Comparison of ENCODE assay signal across 3 fruit fly cellular contexts in genomic region chr3L:13866780-13867179, dm6.
TF ChIP-seq lines count a peak whose summit lies in the region.

Gene CG8745 (minus strand): TSS chr3L:13866905.

- peak; percentile 38 for TF ChIP-seq CTCF in whole organism, embryonic (GFP tag; optimal IDR thresholded peaks at IDR 0.05; lab: Kevin White, UChicago)

TF ChIP-seq in whole organism, embryonic, 481 proteins besides CTCF, POLR2A, EP300 and RAD21 (continues in another document):
- peak; percentile 8 for TF ChIP-seq CG1603 (tag; optimal IDR thresholded peaks at IDR 0.05; lab: Kevin White, UChicago)
- TF ChIP-seq pzg (GFP tag; optimal IDR thresholded peaks at IDR 0.05; lab: Kevin White, UChicago) = peak; percentile 46
- TF ChIP-seq CG4360 (GFP tag; IDR thresholded peaks at IDR 0.05; lab: Robert Waterston, UW) = no peak
- no peak for TF ChIP-seq CG1602 (GFP tag; optimal IDR thresholded peaks at IDR 0.05; lab: Kevin White, UChicago)
- TF ChIP-seq BEAF-32 (GFP tag; optimal IDR thresholded peaks at IDR 0.05; lab: Kevin White, UChicago) = peak; percentile 69
- TF ChIP-seq CG11504 (tag; optimal IDR thresholded peaks at IDR 0.05; lab: Kevin White, UChicago) = peak; percentile 98
- TF ChIP-seq amos (GFP tag; IDR thresholded peaks at IDR 0.05; lab: Robert Waterston, UW; ENCODE audit: partially characterized antibody) = peak; percentile 77
- TF ChIP-seq zen2 (GFP tag; IDR thresholded peaks at IDR 0.05; lab: Robert Waterston, UW; ENCODE audit: partially characterized antibody) = peak; percentile 57; the same call in 1 of the 3 replicates
- peak; percentile 74 for TF ChIP-seq knrl (GFP tag; IDR thresholded peaks at IDR 0.05; lab: Robert Waterston, UW; ENCODE audit: partially characterized antibody)
- TF ChIP-seq stwl (tag; optimal IDR thresholded peaks at IDR 0.05; lab: Kevin White, UChicago) = peak; percentile 84
- no peak for TF ChIP-seq Blimp-1 (GFP tag; optimal IDR thresholded peaks at IDR 0.05; lab: Kevin White, UChicago)
- no peak for TF ChIP-seq CG2120 (GFP tag; optimal IDR thresholded peaks at IDR 0.05; lab: Kevin White, UChicago)
- TF ChIP-seq Myb (GFP tag; optimal IDR thresholded peaks at IDR 0.05; lab: Kevin White, UChicago) = peak; percentile 20
- peak; percentile 38 for TF ChIP-seq trem (tag; optimal IDR thresholded peaks at IDR 0.05; lab: Kevin White, UChicago)
- TF ChIP-seq CG7928 (GFP tag; optimal IDR thresholded peaks at IDR 0.05; lab: Kevin White, UChicago) = no peak
- peak; percentile 65; the same call in 1 of the 3 replicates for TF ChIP-seq mld (GFP tag; IDR thresholded peaks at IDR 0.05; lab: Robert Waterston, UW; ENCODE audit: partially characterized antibody)
- TF ChIP-seq CG34224 (GFP tag; IDR thresholded peaks at IDR 0.05; lab: Robert Waterston, UW; ENCODE audit: partially characterized antibody) = peak; percentile 67; the same call in 2 of the 3 replicates
- peak; percentile 51 for TF ChIP-seq Sry-δ (GFP tag; optimal IDR thresholded peaks at IDR 0.05; lab: Kevin White, UChicago)
- TF ChIP-seq CG15073 (GFP tag; optimal IDR thresholded peaks at IDR 0.05; lab: Kevin White, UChicago) = no peak
- TF ChIP-seq vnd (GFP tag; IDR thresholded peaks at IDR 0.05; lab: Robert Waterston, UW; ENCODE audit: partially characterized antibody) = peak; percentile 59; the same call in 1 of the 3 replicates
- TF ChIP-seq CG16813 (GFP tag; IDR thresholded peaks at IDR 0.05; lab: Robert Waterston, UW; ENCODE audit: partially characterized antibody) = peak; percentile 68; the same call in 1 of the 3 replicates
- peak; percentile 40 for TF ChIP-seq CG2116 (GFP tag; optimal IDR thresholded peaks at IDR 0.05; lab: Kevin White, UChicago)
- TF ChIP-seq sna (GFP tag; IDR thresholded peaks at IDR 0.05; lab: Robert Waterston, UW; ENCODE audit: partially characterized antibody) = peak; percentile 62; the same call in 1 of the 2 replicates
- TF ChIP-seq CG17186 (GFP tag; optimal IDR thresholded peaks at IDR 0.05; lab: Kevin White, UChicago) = no peak
- TF ChIP-seq Mrtf (GFP tag; IDR thresholded peaks at IDR 0.05; lab: Robert Waterston, UW) = no peak
- peak; percentile 76 for TF ChIP-seq bbx (GFP tag; IDR thresholded peaks at IDR 0.05; lab: Robert Waterston, UW; ENCODE audit: partially characterized antibody)
- no peak for TF ChIP-seq gcm (GFP tag; optimal IDR thresholded peaks at IDR 0.05; lab: Kevin White, UChicago)

TF ChIP-seq in whole organism, prepupa, 60 proteins besides CTCF, POLR2A, EP300 and RAD21:
- TF ChIP-seq CG6854 (GFP tag; optimal IDR thresholded peaks at IDR 0.05; lab: Kevin White, UChicago) = no peak
- TF ChIP-seq fkh (GFP tag; optimal IDR thresholded peaks at IDR 0.05; lab: Kevin White, UChicago) = peak; percentile 24
TF ChIP-seq in whole organism, prepupa: peak in this region for 1.

TF ChIP-seq in whole organism, pupa, 21 proteins besides CTCF, POLR2A, EP300 and RAD21:
- TF ChIP-seq D1 (tag; optimal IDR thresholded peaks at IDR 0.05; lab: Kevin White, UChicago) = peak; percentile 9
- TF ChIP-seq CG14655 (GFP tag; optimal IDR thresholded peaks at IDR 0.05; lab: Kevin White, UChicago) = no peak
